Fruit fly (Drosophila melanogaster) whole organism, prepupa: Measurements from ENCODE around the gene rho-5.

Experiments
- Blimp-1 ChIP-seq: fragments of 200-800 bp; sonication (Bioruptor generic); optimal IDR thresholded peaks from 3 replicates; lab custom pipeline; 2017; ENCODE audit warnings: missing biosample characterization, missing genetic modification characterization, mild to moderate bottlenecking, moderate library complexity, missing genetic modification reagents
- CG10669 ChIP-seq: fragments of 200-800 bp; sonication (Bioruptor generic); optimal IDR thresholded peaks from 3 replicates; lab custom pipeline; 2018; ENCODE audit warnings: missing biosample characterization, mild to moderate bottlenecking, missing genetic modification characterization, moderate library complexity
- CG11762 ChIP-seq: fragments of 200-800 bp; sonication (Bioruptor generic); optimal IDR thresholded peaks from 3 replicates; lab custom pipeline; 2016; ENCODE audit warnings: missing biosample characterization, missing genetic modification characterization; ENCODE audit not compliant: insufficient read depth
- CG11902 ChIP-seq: fragments of 200-800 bp; sonication (Bioruptor generic); optimal IDR thresholded peaks from 3 replicates; lab custom pipeline; 2016; ENCODE audit warnings: missing biosample characterization, missing genetic modification characterization
- CG15336 ChIP-seq: fragments of 200-800 bp; sonication (Bioruptor generic); IDR thresholded peaks from 2 replicates; pipeline ENCODE4 v1.3.6; 2022; ENCODE audit warnings: missing biosample characterization, missing genetic modification characterization
- CG1621 ChIP-seq: fragments of 200-800 bp; sonication (Bioruptor generic); optimal IDR thresholded peaks from 3 replicates; lab custom pipeline; 2018; ENCODE audit warnings: missing biosample characterization, mild to moderate bottlenecking, missing genetic modification characterization
- CG16779 ChIP-seq: fragments of 200-800 bp; sonication (Bioruptor generic); optimal IDR thresholded peaks from 3 replicates; lab custom pipeline; 2017; ENCODE audit warnings: missing biosample characterization, mild to moderate bottlenecking, missing genetic modification characterization
- CG32006 ChIP-seq: fragments of 200-800 bp; sonication (Bioruptor generic); optimal IDR thresholded peaks from 3 replicates; lab custom pipeline; 2017; ENCODE audit warnings: missing biosample characterization, mild to moderate bottlenecking, missing genetic modification characterization
- CG4318 ChIP-seq: fragments of 200-800 bp; sonication (Bioruptor generic); optimal IDR thresholded peaks from 3 replicates; lab custom pipeline; 2017; ENCODE audit warnings: missing biosample characterization, mild to moderate bottlenecking, missing genetic modification characterization
- CG6276 ChIP-seq: fragments of 200-800 bp; sonication (Bioruptor generic); optimal IDR thresholded peaks from 2 replicates; lab custom pipeline; 2017; ENCODE audit warnings: missing biosample characterization, mild to moderate bottlenecking, missing genetic modification characterization
- CG6808 ChIP-seq: fragments of 200-800 bp; sonication (Bioruptor generic); optimal IDR thresholded peaks from 3 replicates; lab custom pipeline; 2017; ENCODE audit warnings: missing biosample characterization, missing genetic modification characterization, mild to moderate bottlenecking, moderate library complexity, missing genetic modification reagents
- CG8319 ChIP-seq: fragments of 200-800 bp; sonication (Bioruptor generic); optimal IDR thresholded peaks from 3 replicates; lab custom pipeline; 2016; ENCODE audit warnings: missing biosample characterization, missing genetic modification characterization
- CG8632 ChIP-seq: fragments of 200-800 bp; sonication (Bioruptor generic); optimal IDR thresholded peaks from 3 replicates; lab custom pipeline; 2016; ENCODE audit warnings: missing biosample characterization, missing genetic modification characterization
- Eip75B ChIP-seq: fragments of 200-800 bp; sonication (Bioruptor generic); optimal IDR thresholded peaks from 3 replicates; lab custom pipeline; 2016; ENCODE audit warnings: missing biosample characterization, missing genetic modification characterization
- Eip78C ChIP-seq: fragments of 200-800 bp; sonication (Bioruptor generic); peaks from one replicate; lab custom pipeline; 2016; ENCODE audit warnings: missing biosample characterization, missing genetic modification characterization
- Eip93F ChIP-seq: fragments of 200-800 bp; sonication (Bioruptor generic); optimal IDR thresholded peaks from 2 replicates; lab custom pipeline; 2016; ENCODE audit warnings: missing biosample characterization, mild to moderate bottlenecking, missing genetic modification characterization
- Ets21C ChIP-seq: fragments of 200-800 bp; sonication (Bioruptor generic); optimal IDR thresholded peaks from 3 replicates; lab custom pipeline; 2016; ENCODE audit warnings: missing biosample characterization, missing genetic modification characterization
- Ets96B ChIP-seq: fragments of 200-800 bp; optimal IDR thresholded peaks from 2 replicates; lab custom pipeline; 2019; ENCODE audit warnings: missing biosample characterization, mild to moderate bottlenecking, missing genetic modification characterization, moderate library complexity
- Gug ChIP-seq: fragments of 200-800 bp; sonication (Bioruptor generic); IDR thresholded peaks from 2 replicates; pipeline ENCODE4 v1.3.6; 2022; ENCODE audit warnings: missing biosample characterization, missing genetic modification characterization
- Hr39 ChIP-seq: fragments of 200-800 bp; sonication (Bioruptor generic); optimal IDR thresholded peaks from 2 replicates; lab custom pipeline; 2016; ENCODE audit warnings: missing biosample characterization, missing genetic modification characterization
- Hr4 ChIP-seq: fragments of 200-800 bp; sonication (Bioruptor generic); optimal IDR thresholded peaks from 3 replicates; lab custom pipeline; 2016; ENCODE audit warnings: missing biosample characterization, missing genetic modification characterization
- Met ChIP-seq: fragments of 200-800 bp; sonication (Bioruptor generic); optimal IDR thresholded peaks from 3 replicates; lab custom pipeline; 2016; ENCODE audit warnings: missing biosample characterization, missing genetic modification characterization
- OdsH ChIP-seq: fragments of 200-800 bp; sonication (Bioruptor generic); optimal IDR thresholded peaks from 3 replicates; lab custom pipeline; 2016; ENCODE audit warnings: missing biosample characterization, missing genetic modification characterization
- Sox102F ChIP-seq: fragments of 200-800 bp; sonication (Bioruptor generic); optimal IDR thresholded peaks from 2 replicates; lab custom pipeline; 2016; ENCODE audit warnings: missing biosample characterization, mild to moderate bottlenecking, missing genetic modification characterization
- Sox14 ChIP-seq: fragments of 200-800 bp; sonication (Bioruptor generic); optimal IDR thresholded peaks from 3 replicates; lab custom pipeline; 2016; ENCODE audit warnings: missing biosample characterization, missing genetic modification characterization
- cyc ChIP-seq: fragments of 200-800 bp; sonication (Bioruptor generic); optimal IDR thresholded peaks from 3 replicates; lab custom pipeline; 2016; ENCODE audit warnings: missing biosample characterization, missing genetic modification characterization
- dsx ChIP-seq: fragments of 200-800 bp; optimal IDR thresholded peaks from 3 replicates; lab custom pipeline; 2019; ENCODE audit warnings: missing biosample characterization, mild to moderate bottlenecking, missing genetic modification characterization, moderate library complexity; ENCODE audit not compliant: poor library complexity, severe bottlenecking
- esn ChIP-seq: fragments of 200-800 bp; sonication (Bioruptor generic); optimal IDR thresholded peaks from 2 replicates; lab custom pipeline; 2016; ENCODE audit warnings: missing biosample characterization, mild to moderate bottlenecking, missing genetic modification characterization, moderate library complexity
- fd59A ChIP-seq: fragments of 200-800 bp; sonication (Bioruptor generic); optimal IDR thresholded peaks from 2 replicates; lab custom pipeline; 2017; ENCODE audit warnings: missing biosample characterization, mild to moderate bottlenecking, missing genetic modification characterization, missing genetic modification reagents
- fd85E ChIP-seq: fragments of 200-800 bp; sonication (Bioruptor generic); optimal IDR thresholded peaks from 3 replicates; lab custom pipeline; 2016; ENCODE audit warnings: missing biosample characterization, missing genetic modification characterization
- fkh ChIP-seq: fragments of 200-800 bp; sonication (Bioruptor generic); optimal IDR thresholded peaks from 3 replicates; lab custom pipeline; 2017; ENCODE audit warnings: missing biosample characterization, mild to moderate bottlenecking, missing genetic modification characterization, moderate library complexity
- salr ChIP-seq, 2 experiments: fragments of 200-800 bp; sonication (Bioruptor generic); optimal IDR thresholded peaks; 3 replicates each; lab custom pipeline; 2016 to 2018; ENCODE audit warnings: missing biosample characterization in 2 of 2, missing genetic modification characterization in 2 of 2, mild to moderate bottlenecking in 1 of 2
- svp ChIP-seq: fragments of 200-800 bp; sonication (Bioruptor generic); peaks from one replicate; lab custom pipeline; 2016; ENCODE audit warnings: missing biosample characterization, missing genetic modification characterization
- topi ChIP-seq: fragments of 200-800 bp; sonication (Bioruptor generic); optimal IDR thresholded peaks from 3 replicates; lab custom pipeline; 2016; ENCODE audit warnings: missing biosample characterization, missing genetic modification characterization
- vri ChIP-seq: fragments of 200-800 bp; sonication (Bioruptor generic); optimal IDR thresholded peaks from 3 replicates; lab custom pipeline; 2016; ENCODE audit warnings: missing biosample characterization, mild to moderate bottlenecking, missing genetic modification characterization

rho-5 gene

DNA sequence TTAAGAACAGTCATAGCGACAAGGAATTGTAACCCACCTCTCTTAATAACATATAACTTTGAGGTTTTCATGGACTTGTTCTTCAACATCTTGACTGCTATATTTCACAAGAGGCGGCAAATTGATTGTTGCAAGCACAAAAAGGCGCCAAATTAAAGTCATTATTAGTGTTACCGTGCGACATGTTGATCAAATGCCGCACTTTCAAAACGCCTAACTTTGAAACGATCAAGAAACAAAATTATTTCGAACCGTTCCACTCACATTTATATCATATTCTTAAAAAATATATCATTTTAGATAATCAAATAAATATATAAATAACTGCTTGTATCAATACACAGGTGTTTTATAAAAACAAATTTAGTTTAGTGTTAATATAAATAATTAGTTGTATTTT is 45.9 kb downstream of the rho-5 start, which contains the start of gene RnrL:
RnrL (minus strand) TSS at position 154 of the 400 bp plus-strand sequence.
- peak; percentile 7 for TF ChIP-seq dsx (GFP tag; lab: Kevin White, UChicago)
- no peak for TF ChIP-seq fd59A
- TF ChIP-seq cyc (GFP tag; lab: Kevin White, UChicago) = no peak
- no peak for TF ChIP-seq Blimp-1 (GFP tag; lab: Kevin White, UChicago)

DNA sequence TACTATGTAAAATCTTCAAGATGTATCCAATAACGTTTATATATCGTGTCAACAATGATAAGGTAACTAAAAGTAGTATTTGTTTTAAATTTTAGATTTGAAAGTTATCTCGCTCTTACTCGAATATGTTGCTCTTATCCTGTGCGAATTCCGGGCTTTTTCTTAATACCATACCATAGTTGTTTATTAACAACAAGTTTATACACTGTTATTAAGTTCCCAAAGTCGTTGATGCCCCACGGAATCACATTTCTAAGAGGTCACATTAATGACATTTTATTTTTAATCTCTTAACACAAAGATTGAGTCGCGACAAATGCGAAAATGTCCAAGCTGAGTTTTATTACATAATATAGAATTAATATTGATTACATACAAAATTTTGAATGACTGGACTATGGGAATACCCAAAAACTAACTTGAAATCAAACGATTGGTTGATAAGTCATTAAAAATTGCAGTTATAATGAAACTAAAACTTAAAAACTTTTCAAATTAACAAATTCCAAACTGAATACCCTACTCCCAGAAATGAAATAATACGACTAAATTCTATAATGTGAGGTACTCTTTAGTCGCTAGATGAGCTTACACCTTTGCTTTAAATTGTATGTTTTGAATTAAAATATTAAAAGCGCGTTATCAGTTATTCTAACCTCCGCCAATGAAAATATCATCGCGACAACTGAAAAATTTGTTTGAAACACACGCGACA is 50.8 kb downstream of the rho-5 start, which contains the start of gene CG5381:
CG5381 (minus strand) TSS at position 330 of the 715 bp plus-strand sequence.
- TF ChIP-seq OdsH (GFP tag; lab: Kevin White, UChicago) = no peak
- TF ChIP-seq Ets21C (GFP tag; lab: Kevin White, UChicago) = no peak
- peak; percentile 93 for TF ChIP-seq svp (GFP tag; lab: Kevin White, UChicago)
- TF ChIP-seq vri (GFP tag; lab: Kevin White, UChicago) = peak; percentile 47

DNA sequence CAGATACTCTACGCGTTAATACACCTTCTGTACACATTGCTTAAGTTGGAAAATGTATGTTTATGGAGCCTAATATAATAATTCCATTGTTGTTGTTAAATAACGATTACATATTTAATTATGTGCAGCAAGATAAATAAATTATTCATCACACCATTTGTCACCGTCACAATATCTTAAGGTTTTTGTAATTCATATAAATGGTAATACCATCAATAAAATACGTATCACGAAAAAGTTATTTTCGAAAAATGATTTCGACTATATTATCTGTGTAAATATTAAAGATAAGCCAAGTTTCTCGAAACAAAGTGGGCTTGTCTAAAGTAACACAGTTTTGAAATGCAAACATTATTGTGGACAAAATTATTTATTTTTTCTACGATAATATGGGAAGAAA is 51.5 kb downstream of the rho-5 start, which contains the start of gene CG4995:
CG4995 (plus strand) TSS at position 301 of the 400 bp plus-strand sequence.
- TF ChIP-seq Eip78C = peak; percentile 61
- TF ChIP-seq CG6276 (GFP tag; lab: Kevin White, UChicago) = no peak
- no peak for TF ChIP-seq Hr39

DNA sequence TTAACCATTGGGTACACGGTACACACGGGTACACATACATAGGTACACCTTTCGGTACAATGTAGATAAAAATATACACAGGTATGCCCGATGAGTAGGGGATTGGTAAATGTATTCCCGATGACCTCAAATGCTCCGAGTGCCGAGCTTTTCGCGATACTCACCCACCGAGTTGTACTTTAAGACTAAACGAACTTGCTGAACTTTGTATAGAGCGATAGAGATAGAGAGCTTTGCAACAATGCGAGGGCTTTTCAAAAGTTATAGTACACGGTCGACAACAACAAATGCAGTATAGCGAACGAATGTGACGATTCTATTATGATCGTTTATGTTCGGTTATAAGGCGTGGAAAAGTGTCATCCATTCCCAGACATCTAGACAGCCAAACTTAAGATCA is 52.1 kb downstream of the rho-5 start:
- TF ChIP-seq Hr4 (GFP tag; lab: Kevin White, UChicago) (no peak), Sox14 (GFP tag; lab: Kevin White, UChicago) (no peak), fkh (GFP tag; lab: Kevin White, UChicago) (no peak), CG11902 (no peak), fd85E (GFP tag; lab: Kevin White, UChicago) (no peak), Eip78C (peak; percentile 69), svp (GFP tag; lab: Kevin White, UChicago) (no peak), vri (GFP tag; lab: Kevin White, UChicago) (peak; percentile 15), CG16779 (tag; lab: Kevin White, UChicago) (no peak), Sox102F (GFP tag; lab: Kevin White, UChicago) (no peak), CG15336 (peak; percentile 33; the same call in 1 of the 2 replicates), CG32006 (GFP tag; lab: Kevin White, UChicago) (no peak), topi (GFP tag; lab: Kevin White, UChicago) (no peak), CG8319 (GFP tag; lab: Kevin White, UChicago) (no peak), CG4318 (GFP tag; lab: Kevin White, UChicago) (no peak), dsx (GFP tag; lab: Kevin White, UChicago) (peak; percentile 66), Ets96B (tag; lab: Kevin White, UChicago) (no peak), CG1621 (no peak), Gug (GFP tag; lab: Robert Waterston, UW) (no peak), Eip93F (GFP tag; lab: Kevin White, UChicago) (peak; percentile 2), CG6808 (no peak), Ets21C (GFP tag; lab: Kevin White, UChicago) (no peak), esn (GFP tag; lab: Kevin White, UChicago) (no peak), Eip75B (no peak), CG11762 (no peak), CG8632 (GFP tag; lab: Kevin White, UChicago) (no peak), OdsH (GFP tag; lab: Kevin White, UChicago) (no peak), salr (GFP tag; optimal IDR thresholded peaks at IDR 0.05; lab: Kevin White, UChicago) (no peak), CG10669 (GFP tag; lab: Kevin White, UChicago) (no peak), Met (GFP tag; lab: Kevin White, UChicago) (no peak)
